Fruit fly (Drosophila melanogaster) whole organism, larva: ENCODE data around the gene geko.
A peak's percentile ranks its signal among the peaks of the same experiment; 100 is the strongest.

Source experiments
- noc ChIP-seq: fragments of 200-800 bp; sonication (Bioruptor generic); optimal IDR thresholded peaks from 3 replicates; lab custom pipeline; 2019; ENCODE audit warnings: missing biosample characterization, mild to moderate bottlenecking, missing genetic modification characterization, moderate library complexity

geko gene

dm6 chr3L:18137197-18137596 is 2.0 kb upstream of the geko start:
- no peak for TF ChIP-seq noc (tag; lab: Kevin White, UChicago)

- TF ChIP-seq noc (tag; lab: Kevin White, UChicago), result no peak
Measured at dm6 chr3L:18138280-18138679, 922 bp upstream of the geko start.

dm6 chr3L:18142969-18143368 is 3.8 kb downstream of the geko start:
- peak; percentile 26 for TF ChIP-seq noc (tag; lab: Kevin White, UChicago)

- peak; percentile 1 for TF ChIP-seq noc (tag; lab: Kevin White, UChicago)
Measured at dm6 chr3L:18144620-18145019, 5.4 kb downstream of the geko start.

- no peak for TF ChIP-seq noc (tag; lab: Kevin White, UChicago)
Measured at dm6 chr3L:18146833-18147232, 7.6 kb downstream of the geko start.

dm6 chr3L:18147596-18147995 is 8.4 kb downstream of the geko start:
- no peak for TF ChIP-seq noc (tag; lab: Kevin White, UChicago)

- TF ChIP-seq noc (tag; lab: Kevin White, UChicago), result peak; percentile 97
Measured at dm6 chr3L:18148418-18148973, 9.3 kb downstream of the geko start, which contains the start of gene CG7330. Gene CG7330 (plus strand): TSS chr3L:18148923.

- no peak for TF ChIP-seq noc (tag; lab: Kevin White, UChicago)
Measured at dm6 chr3L:18154140-18154539, 14.9 kb downstream of the geko start.

dm6 chr3L:18161175-18161574 is 22.0 kb downstream of the geko start:
- TF ChIP-seq noc (tag; lab: Kevin White, UChicago), result no peak

- TF ChIP-seq noc (tag; lab: Kevin White, UChicago), result no peak
Measured at dm6 chr3L:18162174-18162690, 23.0 kb downstream of the geko start, which contains the start of gene CG13699. Gene CG13699 (minus strand): TSS chr3L:18162522.

dm6 chr3L:18163127-18163526 is 23.9 kb downstream of the geko start:
- no peak for TF ChIP-seq noc (tag; lab: Kevin White, UChicago)

dm6 chr3L:18164804-18165203 is 25.6 kb downstream of the geko start:
- no peak for TF ChIP-seq noc (tag; lab: Kevin White, UChicago)

- TF ChIP-seq noc (tag; lab: Kevin White, UChicago), result no peak
Measured at dm6 chr3L:18166977-18167528, 27.9 kb downstream of the geko start.

dm6 chr3L:18171093-18171492 is 31.9 kb downstream of the geko start:
- TF ChIP-seq noc (tag; lab: Kevin White, UChicago), result no peak

- no peak for TF ChIP-seq noc (tag; lab: Kevin White, UChicago)
Measured at dm6 chr3L:18172064-18172696, 33.0 kb downstream of the geko start.

dm6 chr3L:18173668-18174067 is 34.5 kb downstream of the geko start:
- TF ChIP-seq noc (tag; lab: Kevin White, UChicago), result no peak

dm6 chr3L:18174833-18175232 is 35.6 kb downstream of the geko start:
- TF ChIP-seq noc (tag; lab: Kevin White, UChicago), result no peak
